Fruit fly (Drosophila melanogaster) whole organism, wandering third instar larva: Measurements from ENCODE around the gene CG31642.

Experiments
- Mio ChIP-seq: sonication (Bioruptor generic); optimal IDR thresholded peaks from 2 replicates; lab custom pipeline; 2016; ENCODE audit warnings: missing biosample characterization, missing genetic modification characterization
- Sp1 ChIP-seq: fragments of 200-800 bp; sonication (Bioruptor generic); optimal IDR thresholded peaks from 3 replicates; lab custom pipeline; 2019; ENCODE audit warnings: missing biosample characterization, mild to moderate bottlenecking, missing genetic modification characterization, moderate library complexity
- Vsx2 ChIP-seq: fragments of 200-300, 225-300 bp; sonication (Bioruptor generic); optimal IDR thresholded peaks from 2 replicates; lab custom pipeline; 2018; ENCODE audit warnings: missing biosample characterization, missing genetic modification characterization; ENCODE audit not compliant: partially characterized antibody
- foxo ChIP-seq, 2 experiments: fragments of 200-800 bp; sonication (Bioruptor generic); optimal IDR thresholded peaks; 2 replicates in 1 of 2; 3 replicates in 1 of 2; lab custom pipeline; 2016 to 2017; ENCODE audit warnings: missing biosample characterization in 2 of 2, missing genetic modification characterization in 2 of 2
- lola ChIP-seq: fragments of >200 bp; optimal IDR thresholded peaks from 2 replicates; lab custom pipeline; 2017; ENCODE audit warnings: missing biosample characterization, missing genetic modification characterization
- pan ChIP-seq: fragments of >200 bp; optimal IDR thresholded peaks from 2 replicates; lab custom pipeline; 2017
- psq ChIP-seq: fragments of 200-800 bp; sonication (Bioruptor generic); optimal IDR thresholded peaks from 3 replicates; lab custom pipeline; 2017; ENCODE audit warnings: missing biosample characterization, mild to moderate bottlenecking, missing genetic modification characterization, moderate library complexity
- sage ChIP-seq: fragments of 200-800 bp; sonication (Bioruptor generic); optimal IDR thresholded peaks from 2 replicates; lab custom pipeline; 2016; ENCODE audit warnings: missing biosample characterization, mild to moderate bottlenecking, missing genetic modification characterization
- woc ChIP-seq: sonication (Bioruptor generic); optimal IDR thresholded peaks from 2 replicates; lab custom pipeline; 2016; ENCODE audit warnings: missing biosample characterization, mild to moderate bottlenecking, missing genetic modification characterization

DNA sequence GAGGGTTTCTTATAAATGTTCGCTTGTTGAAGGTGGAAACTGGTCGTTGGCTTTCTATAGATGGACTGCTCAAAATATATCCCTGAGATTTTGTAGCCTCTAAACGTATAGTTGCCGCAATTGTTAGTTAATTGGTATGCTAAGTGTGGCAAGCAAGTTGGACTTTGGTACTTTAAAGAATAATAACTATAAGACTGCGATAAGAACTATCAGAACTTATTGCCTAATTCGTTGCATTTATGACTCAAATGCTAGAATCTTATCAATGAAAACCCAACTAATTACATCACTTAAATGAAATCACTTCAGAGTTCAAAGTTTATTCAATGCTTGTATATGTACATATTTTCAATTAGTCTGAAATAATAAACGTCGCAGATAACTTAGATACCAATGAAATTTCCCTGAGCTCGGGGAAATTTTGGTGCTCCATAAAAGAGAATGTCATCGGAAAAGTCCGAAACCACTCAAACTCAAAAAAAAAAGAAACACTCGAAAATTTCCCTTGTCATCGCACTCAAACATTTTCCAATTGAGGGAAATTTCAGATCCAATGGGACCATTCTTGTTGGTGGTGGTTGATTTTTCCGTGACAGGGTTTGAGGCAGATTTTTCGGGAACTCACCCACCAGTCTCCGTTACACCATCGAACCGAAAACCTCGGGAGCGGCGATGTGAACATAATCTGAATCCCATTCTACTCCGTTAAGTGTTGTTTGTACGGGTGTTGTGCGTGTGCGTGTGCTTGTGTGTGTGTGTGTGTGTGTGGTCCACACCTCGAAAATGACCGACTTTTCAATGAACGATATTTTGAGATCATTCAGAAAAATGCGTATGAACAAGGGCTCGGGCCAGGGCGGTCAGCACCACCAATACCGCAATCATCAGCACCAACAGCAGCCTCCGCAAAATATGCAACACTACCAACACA, 27.3 kb upstream of the CG31642 start, which contains the start of gene CG45075:
- TF ChIP-seq psq (GFP tag; lab: Kevin White, UChicago) (no peak), lola (GFP tag; lab: Kevin White, UChicago) (no peak), sage (GFP tag; lab: Kevin White, UChicago) (no peak), Mio (GFP tag; lab: Kevin White, UChicago) (no peak), pan (no peak), foxo (GFP tag; optimal IDR thresholded peaks at IDR 0.05; lab: Kevin White, UChicago) (no peak), woc (no peak), Vsx2 (GFP tag; lab: Kevin White, UChicago) (no peak), Sp1 (GFP tag; lab: Kevin White, UChicago) (no peak)
